Worm (Caenorhabditis elegans) whole organism, young adult: ENCODE results near the gene ZC190.2.

Experiments used
- F49E8.2 ChIP-seq: sonication (generic microtip); optimal IDR thresholded peaks from 3 replicates; lab custom pipeline; 2017; ENCODE audit warnings: missing genetic modification characterization, mild to moderate bottlenecking, missing compliant biosample characterization, antibody characterized with exemption, moderate library complexity; ENCODE audit not compliant: insufficient read depth
- ama-1 ChIP-seq, 3 experiments: fragments of 150-350 bp in 1 of 3; sonication (generic microtip) in 2 of 3; optimal IDR thresholded peaks; 2 replicates each; lab custom pipeline; 2014 to 2018; ENCODE audit warnings: missing biosample characterization in 2 of 3, missing genetic modification characterization in 2 of 3, missing genetic modification reagents in 2 of 3
- fkh-3 ChIP-seq: sonication (generic microtip); optimal IDR thresholded peaks from 2 replicates; lab custom pipeline; 2016; ENCODE audit warnings: mild to moderate bottlenecking, missing genetic modification characterization, missing compliant biosample characterization

ce11 chrV:8660475-8660874 is 20.7 kb upstream of the ZC190.2 start:
- TF ChIP-seq fkh-3 (no peak), F49E8.2 (tag; lab: Kevin White, UChicago) (no peak), ama-1 (optimal IDR thresholded peaks at IDR 0.05; lab: Kevin White, UChicago) (no peak), ama-1 (GFP tag; optimal IDR thresholded peaks at IDR 0.05; lab: Kevin White, UChicago) (no peak)
